Worm (Caenorhabditis elegans): ENCODE data around the gene arl-8.

- no peak for TF ChIP-seq him-1 (tag; optimal IDR thresholded peaks at IDR 0.05)
- no peak for TF ChIP-seq dao-5 (tag; optimal IDR thresholded peaks at IDR 0.05)
Observed at ce11 chrIV:14825379-14825778, 27.4 kb downstream of the arl-8 start, which contains the start of gene rps-18.
